Fruit fly (Drosophila melanogaster): ENCODE results near the gene Fancm.

The Fancm gene

dm6 chr3R:21499131-21500036 lies 17.3 kb downstream of the Fancm start, which contains the start of gene C15 (continued):
- peak; percentile 58 for TF ChIP-seq bbx (GFP tag; IDR thresholded peaks at IDR 0.05; ENCODE audit: partially characterized antibody)
- TF ChIP-seq gsb-n (tag; optimal IDR thresholded peaks at IDR 0.05), result no peak
- TF ChIP-seq vfl (GFP tag; optimal IDR thresholded peaks at IDR 0.05), result peak; percentile 24
- no peak for TF ChIP-seq CG11504 (tag; optimal IDR thresholded peaks at IDR 0.05)
- no peak for TF ChIP-seq Sin3A (optimal IDR thresholded peaks at IDR 0.05)
- TF ChIP-seq D (optimal IDR thresholded peaks at IDR 0.05), result peak; percentile 47
- no peak for TF ChIP-seq D (GFP tag; optimal IDR thresholded peaks at IDR 0.05)
- peak; percentile 2 for TF ChIP-seq CG6854 (GFP tag; optimal IDR thresholded peaks at IDR 0.05)
- no peak for TF ChIP-seq crc (GFP tag; optimal IDR thresholded peaks at IDR 0.05)
- TF ChIP-seq NFAT (GFP tag; IDR thresholded peaks at IDR 0.05), result peak; percentile 26; the same call in 1 of the 2 replicates
- no peak for TF ChIP-seq dan (GFP tag; IDR thresholded peaks at IDR 0.05)
- TF ChIP-seq zen2 (GFP tag; IDR thresholded peaks at IDR 0.05; ENCODE audit: partially characterized antibody), result peak; percentile 79; the same call in 2 of the 3 replicates
- TF ChIP-seq Atf3 (GFP tag; optimal IDR thresholded peaks at IDR 0.05), result no peak
- TF ChIP-seq Hr51 (GFP tag; optimal IDR thresholded peaks at IDR 0.05), result no peak
- TF ChIP-seq Opbp (GFP tag; IDR thresholded peaks at IDR 0.05; ENCODE audit: partially characterized antibody), result 0 out of 3 replicates have a peak, but pooled peaks have one; percentile 35
- TF ChIP-seq Ssrp (tag; optimal IDR thresholded peaks at IDR 0.05), result no peak
- no peak for TF ChIP-seq CrebB (tag; optimal IDR thresholded peaks at IDR 0.05)
- TF ChIP-seq slp2 (GFP tag; optimal IDR thresholded peaks at IDR 0.05), result no peak
- TF ChIP-seq E2f1 (GFP tag; IDR thresholded peaks at IDR 0.05), result no peak
- TF ChIP-seq pum (GFP tag; optimal IDR thresholded peaks at IDR 0.05), result no peak
- peak; percentile 27 for TF ChIP-seq HLHmδ (GFP tag; optimal IDR thresholded peaks at IDR 0.05)
- peak; percentile 29 for TF ChIP-seq CG7786 (GFP tag; optimal IDR thresholded peaks at IDR 0.05)
- TF ChIP-seq trem (tag; optimal IDR thresholded peaks at IDR 0.05), result no peak
- TF ChIP-seq gem (tag; optimal IDR thresholded peaks at IDR 0.05), result no peak
- no peak for TF ChIP-seq CG15011 (GFP tag; optimal IDR thresholded peaks at IDR 0.05)
- no peak for TF ChIP-seq CG2678 (tag; optimal IDR thresholded peaks at IDR 0.05)
- peak; percentile 44 for TF ChIP-seq kah (GFP tag; optimal IDR thresholded peaks at IDR 0.05)
- peak; percentile 35 for TF ChIP-seq ems (GFP tag; optimal IDR thresholded peaks at IDR 0.05)
- no peak for TF ChIP-seq Lhr (GFP tag; optimal IDR thresholded peaks at IDR 0.05)
- no peak for TF ChIP-seq CG9817 (tag; optimal IDR thresholded peaks at IDR 0.05)
- peak; percentile 65 for TF ChIP-seq Elba2 (GFP tag; optimal IDR thresholded peaks at IDR 0.05)
- TF ChIP-seq dysf (GFP tag; IDR thresholded peaks at IDR 0.05), result no peak
- TF ChIP-seq Bgb (GFP tag; IDR thresholded peaks at IDR 0.05; ENCODE audit: partially characterized antibody), result peak; percentile 19; the same call in 1 of the 2 replicates
- TF ChIP-seq hkb (optimal IDR thresholded peaks at IDR 0.05), result no peak
- TF ChIP-seq hkb (GFP tag; IDR thresholded peaks at IDR 0.05), result peak; percentile 21; the same call in 1 of the 2 replicates
- TF ChIP-seq CG12769 (tag; optimal IDR thresholded peaks at IDR 0.05), result no peak
- TF ChIP-seq Nf-YB (GFP tag; optimal IDR thresholded peaks at IDR 0.05), result peak; percentile 100
- no peak for TF ChIP-seq E2f2 (GFP tag; IDR thresholded peaks at IDR 0.05)
- no peak for TF ChIP-seq kay (GFP tag; optimal IDR thresholded peaks at IDR 0.05)
- peak; percentile 7 for TF ChIP-seq CG17829 (tag; optimal IDR thresholded peaks at IDR 0.05)
- no peak for TF ChIP-seq Camta (GFP tag; optimal IDR thresholded peaks at IDR 0.05)
- no peak for TF ChIP-seq Rx (GFP tag; IDR thresholded peaks at IDR 0.05)
- no peak for TF ChIP-seq sim (GFP tag; IDR thresholded peaks at IDR 0.05)
- no peak for TF ChIP-seq sqz (GFP tag; optimal IDR thresholded peaks at IDR 0.05)
- TF ChIP-seq CG10147 (GFP tag; optimal IDR thresholded peaks at IDR 0.05), result no peak
- TF ChIP-seq Sox102F (GFP tag; optimal IDR thresholded peaks at IDR 0.05), result no peak
- no peak for TF ChIP-seq slbo (GFP tag; IDR thresholded peaks at IDR 0.05)
- TF ChIP-seq CG8388 (GFP tag; optimal IDR thresholded peaks at IDR 0.05), result no peak
- no peak for TF ChIP-seq CG5245 (GFP tag; optimal IDR thresholded peaks at IDR 0.05)

Data from whole organism, embryonic.